Fruit fly (Drosophila melanogaster): Measurements from ENCODE around the gene CG7523.
A peak's percentile ranks its signal among the peaks of the same experiment; 100 is the strongest.

CG7523 gene

dm6 chr3R:17700488-17701130 lies 29.9 kb upstream of the CG7523 start (continued):
- TF ChIP-seq fd64A (GFP tag; optimal IDR thresholded peaks at IDR 0.05) (peak; percentile 88), bowl (GFP tag; IDR thresholded peaks at IDR 0.05) (peak; percentile 97), zen2 (GFP tag; IDR thresholded peaks at IDR 0.05; ENCODE audit: partially characterized antibody) (no peak), corto (GFP tag; optimal IDR thresholded peaks at IDR 0.05) (peak; percentile 95), Dp (GFP tag; optimal IDR thresholded peaks at IDR 0.05) (peak; percentile 26), Adf1 (GFP tag; IDR thresholded peaks at IDR 0.05) (peak; percentile 81), repo (GFP tag; optimal IDR thresholded peaks at IDR 0.05) (no peak), Atf6 (GFP tag; IDR thresholded peaks at IDR 0.05) (peak; percentile 98), CG34224 (GFP tag; IDR thresholded peaks at IDR 0.05; ENCODE audit: partially characterized antibody) (no peak), Eip74EF (GFP tag; optimal IDR thresholded peaks at IDR 0.05) (peak in 1 of 2 experiments; percentile 99), CG2120 (GFP tag; optimal IDR thresholded peaks at IDR 0.05) (peak; percentile 96), PHDP (tag; optimal IDR thresholded peaks at IDR 0.05) (peak; percentile 99), inv (GFP tag; IDR thresholded peaks at IDR 0.05; ENCODE audit: partially characterized antibody) (no peak), Bteb2 (GFP tag; optimal IDR thresholded peaks at IDR 0.05) (peak; percentile 79), Scr (GFP tag; IDR thresholded peaks at IDR 0.05; ENCODE audit: partially characterized antibody) (no peak), ara (GFP tag; IDR thresholded peaks at IDR 0.05) (peak; percentile 96), CG9932 (GFP tag; IDR thresholded peaks at IDR 0.05) (peak; percentile 99), CG30403 (GFP tag; optimal IDR thresholded peaks at IDR 0.05) (peak; percentile 98), CG3726 (GFP tag; IDR thresholded peaks at IDR 0.05) (peak; percentile 97), kay (GFP tag; optimal IDR thresholded peaks at IDR 0.05) (peak; percentile 93), slp2 (GFP tag; optimal IDR thresholded peaks at IDR 0.05) (peak; percentile 80), Usf (GFP tag; optimal IDR thresholded peaks at IDR 0.05) (peak; percentile 95), Dip2 (GFP tag; IDR thresholded peaks at IDR 0.05) (peak; percentile 73), h (optimal IDR thresholded peaks at IDR 0.05) (no peak), CG11398 (GFP tag; optimal IDR thresholded peaks at IDR 0.05) (peak; percentile 46), Fer3 (tag; optimal IDR thresholded peaks at IDR 0.05) (peak; percentile 98), CG6272 (GFP tag; IDR thresholded peaks at IDR 0.05) (peak; percentile 98), CG11695 (GFP tag; IDR thresholded peaks at IDR 0.05) (peak; percentile 99), CG10565 (GFP tag; optimal IDR thresholded peaks at IDR 0.05) (peak; percentile 43), CG1602 (GFP tag; optimal IDR thresholded peaks at IDR 0.05) (peak; percentile 96), wdn (GFP tag; IDR thresholded peaks at IDR 0.05) (peak; percentile 95), Camta (GFP tag; optimal IDR thresholded peaks at IDR 0.05) (peak; percentile 28), CG6254 (GFP tag; optimal IDR thresholded peaks at IDR 0.05) (peak; percentile 95), Opbp (GFP tag; IDR thresholded peaks at IDR 0.05; ENCODE audit: partially characterized antibody) (0 out of 3 replicates have a peak, but pooled peaks have one; percentile 26), Meics (GFP tag; optimal IDR thresholded peaks at IDR 0.05) (peak; percentile 99), CG1603 (tag; optimal IDR thresholded peaks at IDR 0.05) (no peak), CG10209 (GFP tag; optimal IDR thresholded peaks at IDR 0.05) (peak; percentile 99), CG4424 (GFP tag; optimal IDR thresholded peaks at IDR 0.05) (peak; percentile 97), CG42726 (GFP tag; IDR thresholded peaks at IDR 0.05; ENCODE audit: partially characterized antibody) (no peak), CG6654 (GFP tag; optimal IDR thresholded peaks at IDR 0.05) (peak; percentile 90), CG10274 (GFP tag; optimal IDR thresholded peaks at IDR 0.05) (peak; percentile 90), Hand (GFP tag; optimal IDR thresholded peaks at IDR 0.05) (peak; percentile 99), trem (tag; optimal IDR thresholded peaks at IDR 0.05) (peak; percentile 96), mam (GFP tag; optimal IDR thresholded peaks at IDR 0.05) (peak; percentile 85), CG14050 (GFP tag; IDR thresholded peaks at IDR 0.05) (peak; percentile 97), CG33557 (GFP tag; optimal IDR thresholded peaks at IDR 0.05) (peak; percentile 94), CG31388 (GFP tag; optimal IDR thresholded peaks at IDR 0.05) (peak; percentile 86), ttk (GFP tag; IDR thresholded peaks at IDR 0.05) (peak; percentile 98), CG4854 (GFP tag; optimal IDR thresholded peaks at IDR 0.05) (peak; percentile 57), Gug (GFP tag; IDR thresholded peaks at IDR 0.05) (no peak; the same call in none of the 4 replicates)
